Worm (Caenorhabditis elegans) whole organism, late embryonic: ENCODE measurements around the gene nft-1.

ENCODE experiments used
- ama-1 ChIP-seq: fragments of 150-350 bp; optimal IDR thresholded peaks from 2 replicates; lab custom pipeline; 2014
- ceh-19 ChIP-seq: fragments of 200-800 bp; sonication (Bioruptor generic); optimal IDR thresholded peaks from 2 replicates; lab custom pipeline; 2018; ENCODE audit warnings: mild to moderate bottlenecking, missing genetic modification characterization, missing compliant biosample characterization
- ceh-48 ChIP-seq: sonication (generic microtip); optimal IDR thresholded peaks from 2 replicates; lab custom pipeline; 2016; ENCODE audit warnings: missing genetic modification characterization, inconsistent platforms, missing compliant biosample characterization
- dve-1 ChIP-seq: sonication (generic microtip); optimal IDR thresholded peaks from 2 replicates; lab custom pipeline; 2017; ENCODE audit warnings: antibody characterized with exemption, mild to moderate bottlenecking, missing genetic modification characterization, missing compliant biosample characterization
- elt-2 ChIP-seq: sonication (generic microtip); optimal IDR thresholded peaks from 2 replicates; lab custom pipeline; 2016; ENCODE audit warnings: missing genetic modification reagents, missing genetic modification characterization, missing compliant biosample characterization
- elt-4 ChIP-seq: sonication (generic microtip); optimal IDR thresholded peaks from 2 replicates; lab custom pipeline; 2016; ENCODE audit warnings: missing genetic modification characterization, missing compliant biosample characterization
- fax-1 ChIP-seq: sonication (generic microtip); optimal IDR thresholded peaks from 2 replicates; lab custom pipeline; 2016; ENCODE audit warnings: missing genotype, missing genetic modification characterization, missing compliant biosample characterization
- nfya-1 ChIP-seq: sonication (generic microtip); optimal IDR thresholded peaks from 2 replicates; lab custom pipeline; 2017; ENCODE audit warnings: missing genetic modification characterization, mild to moderate bottlenecking, missing compliant biosample characterization, antibody characterized with exemption, moderate library complexity
- nhr-11 ChIP-seq: fragments of 150-350 bp; optimal IDR thresholded peaks from 2 replicates; lab custom pipeline; 2014; ENCODE audit warnings: missing biosample characterization, missing genetic modification characterization
- nhr-232 ChIP-seq: sonication (generic microtip); optimal IDR thresholded peaks from 2 replicates; lab custom pipeline; 2016; ENCODE audit warnings: missing genetic modification characterization, missing compliant biosample characterization
- pag-3 ChIP-seq: sonication (generic microtip); optimal IDR thresholded peaks from 2 replicates; lab custom pipeline; 2016; ENCODE audit warnings: missing compliant biosample characterization, missing genetic modification characterization, borderline replicate concordance
- pha-4 ChIP-seq: fragments of 150-350 bp; optimal IDR thresholded peaks from 2 replicates; lab custom pipeline; 2018; ENCODE audit warnings: missing biosample characterization, missing genetic modification reagents, missing genetic modification characterization
- syd-9 ChIP-seq: sonication (generic microtip); optimal IDR thresholded peaks from 2 replicates; lab custom pipeline; 2016; ENCODE audit warnings: mild to moderate bottlenecking, missing genetic modification characterization, moderate library complexity, missing compliant biosample characterization
- tbx-2 ChIP-seq: sonication (generic microtip); optimal IDR thresholded peaks from 2 replicates; lab custom pipeline; 2016; ENCODE audit warnings: missing genetic modification characterization, missing compliant biosample characterization

ce11 chrIII:11951111-11951510, 27.4 kb downstream of the nft-1 start:
- TF ChIP-seq pag-3 (tag; lab: Kevin White, UChicago) (no peak), ama-1 (lab: Kevin White, UChicago) (no peak), dve-1 (no peak), ceh-48 (tag; lab: Kevin White, UChicago) (no peak), elt-2 (tag; lab: Kevin White, UChicago) (no peak), tbx-2 (tag; lab: Kevin White, UChicago) (no peak), syd-9 (tag; lab: Kevin White, UChicago) (no peak), ceh-19 (GFP tag; lab: Kevin White, UChicago) (no peak), fax-1 (tag; lab: Kevin White, UChicago) (no peak), nhr-11 (tag; lab: Kevin White, UChicago) (no peak), elt-4 (tag; lab: Kevin White, UChicago) (no peak), pha-4 (no peak), nhr-232 (tag; lab: Kevin White, UChicago) (no peak), nfya-1 (tag; lab: Kevin White, UChicago) (no peak)
